Fruit fly (Drosophila melanogaster) whole organism, prepupa: ENCODE data around the gene m-cup.

Source experiments
- CG11762 ChIP-seq: fragments of 200-800 bp; sonication (Bioruptor generic); optimal IDR thresholded peaks from 3 replicates; lab custom pipeline; 2016; ENCODE audit warnings: missing biosample characterization, missing genetic modification characterization; ENCODE audit not compliant: insufficient read depth
- CG16779 ChIP-seq: fragments of 200-800 bp; sonication (Bioruptor generic); optimal IDR thresholded peaks from 3 replicates; lab custom pipeline; 2017; ENCODE audit warnings: missing biosample characterization, mild to moderate bottlenecking, missing genetic modification characterization
- CG31627 ChIP-seq: fragments of 200-800 bp; sonication (Bioruptor generic); optimal IDR thresholded peaks from 3 replicates; lab custom pipeline; 2016; ENCODE audit warnings: missing biosample characterization, missing genetic modification characterization
- CG6163 ChIP-seq: fragments of 200-800 bp; sonication (Bioruptor generic); IDR thresholded peaks from 3 replicates; pipeline ENCODE4 v1.3.6; 2022; ENCODE audit warnings: missing biosample characterization, missing genetic modification characterization
- CG8119 ChIP-seq: fragments of 200-800 bp; sonication (Bioruptor generic); IDR thresholded peaks from 3 replicates; pipeline ENCODE4 v1.3.6; 2022; ENCODE audit warnings: missing biosample characterization, missing genetic modification characterization
- Gug ChIP-seq: fragments of 200-800 bp; sonication (Bioruptor generic); IDR thresholded peaks from 2 replicates; pipeline ENCODE4 v1.3.6; 2022; ENCODE audit warnings: missing biosample characterization, missing genetic modification characterization
- Hr38 ChIP-seq: sonication (Bioruptor generic); optimal IDR thresholded peaks from 2 replicates; lab custom pipeline; 2016; ENCODE audit warnings: missing biosample characterization, missing genetic modification characterization
- Hr4 ChIP-seq: fragments of 200-800 bp; sonication (Bioruptor generic); optimal IDR thresholded peaks from 3 replicates; lab custom pipeline; 2016; ENCODE audit warnings: missing biosample characterization, missing genetic modification characterization
- OdsH ChIP-seq: fragments of 200-800 bp; sonication (Bioruptor generic); optimal IDR thresholded peaks from 3 replicates; lab custom pipeline; 2016; ENCODE audit warnings: missing biosample characterization, missing genetic modification characterization
- dac ChIP-seq: fragments of 200-800 bp; sonication (Bioruptor generic); optimal IDR thresholded peaks from 2 replicates; lab custom pipeline; 2017; ENCODE audit warnings: missing biosample characterization, mild to moderate bottlenecking, missing genetic modification characterization

dm6 chr3R:17124177-17124576 is 25.0 kb downstream of the m-cup start, which contains the start of gene CG45079:
- TF ChIP-seq Hr4 (GFP tag; lab: Kevin White, UChicago) (no peak), Hr38 (GFP tag; lab: Kevin White, UChicago) (no peak), CG11762 (GFP tag; lab: Kevin White, UChicago) (no peak), Gug (GFP tag; lab: Robert Waterston, UW) (no peak), CG6163 (no peak), CG31627 (GFP tag; lab: Kevin White, UChicago) (no peak), CG16779 (no peak), dac (no peak), CG8119 (no peak), OdsH (GFP tag; lab: Kevin White, UChicago) (no peak)
